Fruit fly (Drosophila melanogaster) whole organism, embryonic: ENCODE data around the gene CG7601.

Source experiments
- Abd-B ChIP-seq: fragments of 200-800 bp; sonication (Bioruptor generic); optimal IDR thresholded peaks from 2 replicates; lab custom pipeline; 2018; ENCODE audit warnings: missing biosample characterization, mild to moderate bottlenecking, missing genetic modification characterization, moderate library complexity
- CG10431 ChIP-seq: fragments of 200-800 bp; sonication (Bioruptor generic); optimal IDR thresholded peaks from 3 replicates; lab custom pipeline; 2018; ENCODE audit warnings: missing biosample characterization, mild to moderate bottlenecking, missing genetic modification characterization
- CG10565 ChIP-seq: fragments of 200-800 bp; sonication (Bioruptor generic); optimal IDR thresholded peaks from 3 replicates; lab custom pipeline; 2016; ENCODE audit warnings: missing biosample characterization, mild to moderate bottlenecking, missing genetic modification characterization
- CG12236 ChIP-seq: fragments of 200-800 bp; sonication (Bioruptor generic); optimal IDR thresholded peaks from 2 replicates; lab custom pipeline; 2016; ENCODE audit warnings: missing biosample characterization, missing genetic modification characterization
- CG12299 ChIP-seq: fragments of 200-800 bp; sonication (Bioruptor generic); optimal IDR thresholded peaks from 2 replicates; lab custom pipeline; 2018; ENCODE audit warnings: missing biosample characterization, mild to moderate bottlenecking, missing genetic modification characterization
- CG12942 ChIP-seq: fragments of 200-800 bp; sonication (Bioruptor generic); optimal IDR thresholded peaks from 3 replicates; lab custom pipeline; 2016; ENCODE audit warnings: missing biosample characterization, missing genetic modification characterization
- CG13424 ChIP-seq: fragments of 200-800 bp; sonication (Bioruptor generic); optimal IDR thresholded peaks from 2 replicates; lab custom pipeline; 2019; ENCODE audit warnings: missing biosample characterization, mild to moderate bottlenecking, missing genetic modification characterization, moderate library complexity
- CG13624 ChIP-seq: fragments of 200-800 bp; sonication (Bioruptor generic); optimal IDR thresholded peaks from 2 replicates; lab custom pipeline; 2016; ENCODE audit warnings: missing biosample characterization, missing genetic modification characterization
- CG14860 ChIP-seq: fragments of 200-800 bp; sonication (Bioruptor generic); IDR thresholded peaks from 3 replicates; pipeline ENCODE4 v1.3.6; 2022; ENCODE audit warnings: missing biosample characterization, missing genetic modification characterization; ENCODE audit not compliant: partially characterized antibody
- CG17359 ChIP-seq: fragments of 200-800 bp; sonication (Bioruptor generic); optimal IDR thresholded peaks from 3 replicates; lab custom pipeline; 2018; ENCODE audit warnings: missing biosample characterization, mild to moderate bottlenecking, missing genetic modification characterization, moderate library complexity
- CG2202 ChIP-seq: fragments of 200-800 bp; sonication (Bioruptor generic); optimal IDR thresholded peaks from 2 replicates; lab custom pipeline; 2018; ENCODE audit warnings: missing biosample characterization, mild to moderate bottlenecking, missing genetic modification characterization
- CG30020 ChIP-seq: fragments of 200-800 bp; optimal IDR thresholded peaks from 2 replicates; lab custom pipeline; 2019; ENCODE audit warnings: missing biosample characterization, mild to moderate bottlenecking, missing genetic modification characterization, moderate library complexity
- CG3065 ChIP-seq: fragments of 200-800 bp; sonication (Bioruptor generic); optimal IDR thresholded peaks from 2 replicates; lab custom pipeline; 2016; ENCODE audit warnings: missing biosample characterization, missing genetic modification characterization
- CG31365 ChIP-seq: fragments of 200-800 bp; sonication (Bioruptor generic); optimal IDR thresholded peaks from 2 replicates; lab custom pipeline; 2018; ENCODE audit warnings: missing biosample characterization, mild to moderate bottlenecking, missing genetic modification characterization
- CG7786 ChIP-seq: fragments of 200-800 bp; sonication (Bioruptor generic); optimal IDR thresholded peaks from 2 replicates; lab custom pipeline; 2016; ENCODE audit warnings: missing biosample characterization, missing genetic modification characterization
- CG8388 ChIP-seq: fragments of 200-800 bp; sonication (Bioruptor generic); optimal IDR thresholded peaks from 2 replicates; lab custom pipeline; 2019; ENCODE audit warnings: missing biosample characterization, mild to moderate bottlenecking, missing genetic modification characterization, moderate library complexity
- CG8924 ChIP-seq: fragments of 200-800 bp; optimal IDR thresholded peaks from 3 replicates; lab custom pipeline; 2019; ENCODE audit warnings: missing biosample characterization, mild to moderate bottlenecking, missing genetic modification characterization, moderate library complexity
- CG8944 ChIP-seq: fragments of 200-800 bp; sonication (Bioruptor generic); optimal IDR thresholded peaks from 3 replicates; lab custom pipeline; 2016; ENCODE audit warnings: missing biosample characterization, missing genetic modification characterization
- CHES-1-like ChIP-seq: fragments of 200-800 bp; sonication (Bioruptor generic); optimal IDR thresholded peaks from 2 replicates; lab custom pipeline; 2016; ENCODE audit warnings: missing biosample characterization, missing genetic modification characterization
- Chrac-16 ChIP-seq: fragments of 200-800 bp; sonication (Bioruptor generic); optimal IDR thresholded peaks from 3 replicates; lab custom pipeline; 2016; ENCODE audit warnings: missing biosample characterization, missing genetic modification characterization
- Dip3 ChIP-seq: fragments of 200-800 bp; sonication (Bioruptor generic); optimal IDR thresholded peaks from 3 replicates; lab custom pipeline; 2016; ENCODE audit warnings: missing biosample characterization, missing genetic modification characterization
- Dll ChIP-seq: fragments of 200-800 bp; sonication (Bioruptor generic); IDR thresholded peaks from 4 replicates; pipeline ENCODE4 v1.3.6; 2022; ENCODE audit warnings: missing biosample characterization, missing genetic modification characterization; ENCODE audit not compliant: partially characterized antibody
- Hmx ChIP-seq: fragments of 200-800 bp; sonication (Bioruptor generic); optimal IDR thresholded peaks from 2 replicates; lab custom pipeline; 2016; ENCODE audit warnings: missing biosample characterization, missing genetic modification characterization
- Hr3 ChIP-seq: fragments of 200-800 bp; sonication (Bioruptor generic); optimal IDR thresholded peaks from 3 replicates; lab custom pipeline; 2016; ENCODE audit warnings: missing biosample characterization, missing genetic modification characterization
- Max ChIP-seq: fragments of 200-800 bp; sonication (Bioruptor generic); optimal IDR thresholded peaks from 2 replicates; lab custom pipeline; 2016; ENCODE audit warnings: missing biosample characterization, mild to moderate bottlenecking, missing genetic modification characterization
- Neu2 ChIP-seq: fragments of 200-800 bp; sonication (Bioruptor generic); optimal IDR thresholded peaks from 3 replicates; lab custom pipeline; 2016; ENCODE audit warnings: missing biosample characterization, missing genetic modification characterization, borderline replicate concordance
- Sry-δ ChIP-seq: fragments of 200-800 bp; sonication (Bioruptor generic); optimal IDR thresholded peaks from 2 replicates; lab custom pipeline; 2016; ENCODE audit warnings: missing biosample characterization, missing genetic modification characterization
- Ssrp ChIP-seq: fragments of 200-800 bp; sonication (Bioruptor generic); optimal IDR thresholded peaks from 2 replicates; lab custom pipeline; 2018; ENCODE audit warnings: missing biosample characterization, mild to moderate bottlenecking, missing genetic modification characterization, moderate library complexity
- bsh ChIP-seq, 2 experiments: fragments of 200-800 bp; sonication (Bioruptor generic); optimal IDR thresholded peaks; 2 replicates each; lab custom pipeline; 2017 to 2018; ENCODE audit warnings: mild to moderate bottlenecking in 2 of 2, missing biosample characterization in 2 of 2, missing genetic modification characterization in 2 of 2, moderate library complexity in 1 of 2
- btn ChIP-seq: fragments of 200-800 bp; sonication (Bioruptor generic); optimal IDR thresholded peaks from 2 replicates; lab custom pipeline; 2016; ENCODE audit warnings: missing biosample characterization, missing genetic modification characterization
- cg ChIP-seq: fragments of 200-800 bp; sonication (Bioruptor generic); optimal IDR thresholded peaks from 3 replicates; lab custom pipeline; 2019; ENCODE audit warnings: missing biosample characterization, mild to moderate bottlenecking, missing genetic modification characterization, moderate library complexity
- ems ChIP-seq: fragments of 200-800 bp; sonication (Bioruptor generic); optimal IDR thresholded peaks from 3 replicates; lab custom pipeline; 2016; ENCODE audit warnings: missing biosample characterization, missing genetic modification characterization
- fru ChIP-seq: fragments of >200 bp; optimal IDR thresholded peaks from 2 replicates; lab custom pipeline; 2017
- gro ChIP-seq: fragments of 200-800 bp; sonication (Bioruptor generic); optimal IDR thresholded peaks from 2 replicates; lab custom pipeline; 2016; ENCODE audit warnings: missing biosample characterization, missing genetic modification characterization
- gt ChIP-seq: fragments of 200-800 bp; sonication (Bioruptor generic); IDR thresholded peaks from 2 replicates; pipeline ENCODE4 v1.3.6; 2022; ENCODE audit warnings: missing biosample characterization, missing genetic modification characterization
- ham ChIP-seq: fragments of 200-800 bp; sonication (Bioruptor generic); IDR thresholded peaks from 2 replicates; pipeline ENCODE4 v1.3.6; 2022; ENCODE audit warnings: missing biosample characterization, missing genetic modification characterization
- jing ChIP-seq: fragments of 200-800 bp; sonication (Bioruptor generic); optimal IDR thresholded peaks from 2 replicates; lab custom pipeline; 2018; ENCODE audit warnings: missing biosample characterization, mild to moderate bottlenecking, missing genetic modification characterization
- kah ChIP-seq: fragments of 200-800 bp; sonication (Bioruptor generic); optimal IDR thresholded peaks from 2 replicates; lab custom pipeline; 2018; ENCODE audit warnings: missing biosample characterization, mild to moderate bottlenecking, missing genetic modification characterization
- luna ChIP-seq: fragments of 200-800 bp; sonication (Bioruptor generic); optimal IDR thresholded peaks from 2 replicates; lab custom pipeline; 2016; ENCODE audit warnings: missing biosample characterization, missing genetic modification characterization
- nerfin-1 ChIP-seq: fragments of 200-800 bp; sonication (Bioruptor generic); optimal IDR thresholded peaks from 3 replicates; lab custom pipeline; 2019; ENCODE audit warnings: missing biosample characterization, mild to moderate bottlenecking, missing genetic modification characterization, moderate library complexity
- nom ChIP-seq: fragments of 200-800 bp; sonication (Bioruptor generic); optimal IDR thresholded peaks from 2 replicates; lab custom pipeline; 2017; ENCODE audit warnings: missing biosample characterization, missing genetic modification characterization, mild to moderate bottlenecking, moderate library complexity, missing genetic modification reagents
- oc ChIP-seq: fragments of 200-800 bp; sonication (Bioruptor generic); optimal IDR thresholded peaks from 2 replicates; lab custom pipeline; 2018; ENCODE audit warnings: missing biosample characterization, mild to moderate bottlenecking, missing genetic modification characterization, moderate library complexity
- org-1 ChIP-seq: fragments of 200-800 bp; sonication (Bioruptor generic); optimal IDR thresholded peaks from 2 replicates; lab custom pipeline; 2017; ENCODE audit warnings: missing biosample characterization, missing genetic modification characterization
- otp ChIP-seq: fragments of 200-800 bp; sonication (Bioruptor generic); IDR thresholded peaks from 3 replicates; pipeline ENCODE4, ENCODE4 v1.3.6; 2022; ENCODE audit warnings: missing biosample characterization, missing genetic modification characterization
- repo ChIP-seq: fragments of 200-800 bp; sonication (Bioruptor generic); optimal IDR thresholded peaks from 2 replicates; lab custom pipeline; 2016; ENCODE audit warnings: missing biosample characterization, missing genetic modification characterization
- tin ChIP-seq: fragments of 200-800 bp; sonication (Bioruptor generic); optimal IDR thresholded peaks from 3 replicates; lab custom pipeline; 2016; ENCODE audit warnings: missing biosample characterization, missing genetic modification characterization
- tll ChIP-seq, 2 experiments: fragments of 200-800 bp in 1 of 2; fragments of >200 bp in 1 of 2; sonication (Bioruptor generic) in 1 of 2; optimal IDR thresholded peaks; 2 replicates each; lab custom pipeline; 2017 to 2019; ENCODE audit warnings: missing biosample characterization in 2 of 2, missing genetic modification characterization in 2 of 2, mild to moderate bottlenecking in 1 of 2, moderate library complexity in 1 of 2
- unpg ChIP-seq: fragments of 200-800 bp; sonication (Bioruptor generic); optimal IDR thresholded peaks from 3 replicates; lab custom pipeline; 2018; ENCODE audit warnings: missing biosample characterization, mild to moderate bottlenecking, missing genetic modification characterization, moderate library complexity
- vfl ChIP-seq: fragments of 200-800 bp; sonication (Bioruptor generic); optimal IDR thresholded peaks from 2 replicates; lab custom pipeline; 2016; ENCODE audit warnings: missing biosample characterization, missing genetic modification characterization
- zen2 ChIP-seq: fragments of 200-800 bp; sonication (Bioruptor generic); IDR thresholded peaks from 3 replicates; pipeline ENCODE4 v1.3.6; 2022; ENCODE audit warnings: missing biosample characterization, missing genetic modification characterization; ENCODE audit not compliant: partially characterized antibody

Gene CG7601

dm6 chr3R:29745056-29745455, 8.5 kb upstream of the CG7601 start, which contains the start of the genes Wdr24 and IntS11 (continued):
- TF ChIP-seq btn (GFP tag; lab: Kevin White, UChicago) (no peak), CG14860 (no peak), luna (peak; percentile 12), Sry-δ (GFP tag; lab: Kevin White, UChicago) (peak; percentile 52), nom (GFP tag; lab: Kevin White, UChicago) (peak; percentile 79), CHES-1-like (GFP tag; lab: Kevin White, UChicago) (peak; percentile 72), CG2202 (peak; percentile 11), Hmx (no peak), CG31365 (tag; lab: Kevin White, UChicago) (peak; percentile 9), fru (lab: Kevin White, UChicago) (no peak), jing (no peak), vfl (peak; percentile 81), Max (GFP tag; lab: Kevin White, UChicago) (peak; percentile 80), CG30020 (tag; lab: Kevin White, UChicago) (peak; percentile 45), Chrac-16 (GFP tag; lab: Kevin White, UChicago) (peak; percentile 80), CG8388 (GFP tag; lab: Kevin White, UChicago) (no peak), CG8944 (GFP tag; lab: Kevin White, UChicago) (peak; percentile 68), unpg (GFP tag; lab: Kevin White, UChicago) (peak; percentile 84), ham (peak; percentile 77; the same call in 1 of the 2 replicates), tin (GFP tag; lab: Kevin White, UChicago) (peak; percentile 58), Abd-B (GFP tag; lab: Kevin White, UChicago) (peak; percentile 95), CG13424 (tag; lab: Kevin White, UChicago) (peak; percentile 86), Dip3 (GFP tag; lab: Kevin White, UChicago) (peak; percentile 91), tll (GFP tag; optimal IDR thresholded peaks at IDR 0.05; lab: Kevin White, UChicago) (peak in 1 of 2 experiments; percentile 64), Dll (GFP tag; lab: Robert Waterston, UW) (0 out of 4 replicates have a peak, but pooled peaks have one; percentile 42), CG17359 (tag; lab: Kevin White, UChicago) (peak; percentile 70), gro (GFP tag; lab: Kevin White, UChicago) (peak; percentile 57), CG8924 (peak; percentile 74), zen2 (GFP tag; lab: Robert Waterston, UW) (no peak), Hr3 (peak; percentile 80), CG12299 (tag; lab: Kevin White, UChicago) (peak; percentile 64), Ssrp (tag; lab: Kevin White, UChicago) (peak; percentile 74), nerfin-1 (peak; percentile 41), org-1 (GFP tag; lab: Kevin White, UChicago) (no peak), Neu2 (GFP tag; lab: Kevin White, UChicago) (no peak), bsh (GFP tag; optimal IDR thresholded peaks at IDR 0.05; lab: Kevin White, UChicago) (peak; percentile 70 to 72), CG10565 (GFP tag; lab: Kevin White, UChicago) (no peak), CG3065 (GFP tag; lab: Kevin White, UChicago) (no peak), oc (tag; lab: Kevin White, UChicago) (no peak), CG13624 (GFP tag; lab: Kevin White, UChicago) (peak; percentile 86), repo (GFP tag; lab: Kevin White, UChicago) (no peak), gt (GFP tag; lab: Robert Waterston, UW) (peak; percentile 68), CG7786 (GFP tag; lab: Kevin White, UChicago) (peak; percentile 73), cg (GFP tag; lab: Kevin White, UChicago) (no peak), kah (peak; percentile 9), otp (GFP tag; lab: Robert Waterston, UW) (peak; percentile 65; the same call in 1 of the 3 replicates), CG12236 (GFP tag; lab: Kevin White, UChicago) (no peak), CG10431 (GFP tag; lab: Kevin White, UChicago) (no peak), ems (peak; percentile 69), CG12942 (GFP tag; lab: Kevin White, UChicago) (peak; percentile 72)
